Fruit fly (Drosophila melanogaster) whole organism, pupa: ENCODE results near the gene CG4520.
A peak's percentile ranks its signal among the peaks of the same experiment; 100 is the strongest.

Experiments
- CG10348 ChIP-seq: fragments of 200-800 bp; sonication (Bioruptor generic); IDR thresholded peaks from 2 replicates; pipeline ENCODE4 v1.3.6; 2022; ENCODE audit warnings: missing biosample characterization, missing genetic modification characterization
- CG12605 ChIP-seq: fragments of 200-800 bp; sonication (Bioruptor generic); IDR thresholded peaks from 2 replicates; pipeline ENCODE4 v1.3.6; 2022; ENCODE audit warnings: missing biosample characterization, missing genetic modification characterization
- CG13204 ChIP-seq: fragments of 200-800 bp; sonication (Bioruptor generic); optimal IDR thresholded peaks from 2 replicates; lab custom pipeline; 2018; ENCODE audit warnings: missing biosample characterization, mild to moderate bottlenecking, missing genetic modification characterization, moderate library complexity
- CG14655 ChIP-seq: fragments of 200-800 bp; sonication (Bioruptor generic); optimal IDR thresholded peaks from 3 replicates; lab custom pipeline; 2017; ENCODE audit warnings: mild to moderate bottlenecking, missing biosample characterization, missing genetic modification reagents, missing genetic modification characterization
- CG15710 ChIP-seq: fragments of 200-800 bp; sonication (Bioruptor generic); optimal IDR thresholded peaks from 2 replicates; lab custom pipeline; 2018; ENCODE audit warnings: missing biosample characterization, mild to moderate bottlenecking, missing genetic modification characterization, moderate library complexity
- CG17806 ChIP-seq: fragments of 200-800 bp; sonication (Bioruptor generic); optimal IDR thresholded peaks from 2 replicates; lab custom pipeline; 2018; ENCODE audit warnings: missing biosample characterization, mild to moderate bottlenecking, missing genetic modification characterization, moderate library complexity
- CG32121 ChIP-seq: fragments of 200-800 bp; sonication (Bioruptor generic); IDR thresholded peaks from 2 replicates; pipeline ENCODE4 v1.3.6; 2022; ENCODE audit warnings: missing biosample characterization, missing genetic modification characterization
- CG34367 ChIP-seq: fragments of 200-800 bp; sonication (Bioruptor generic); optimal IDR thresholded peaks from 2 replicates; lab custom pipeline; 2018; ENCODE audit warnings: missing biosample characterization, mild to moderate bottlenecking, missing genetic modification characterization
- CG4496 ChIP-seq: fragments of 200-800 bp; sonication (Bioruptor generic); IDR thresholded peaks from 3 replicates; pipeline ENCODE4 v1.3.6; 2022; ENCODE audit warnings: missing biosample characterization, missing genetic modification characterization
- CG8159 ChIP-seq: fragments of 200-800 bp; sonication (Bioruptor generic); optimal IDR thresholded peaks from 3 replicates; lab custom pipeline; 2018; ENCODE audit warnings: missing biosample characterization, mild to moderate bottlenecking, missing genetic modification characterization, moderate library complexity
- CG8301 ChIP-seq: fragments of 200-800 bp; sonication (Bioruptor generic); optimal IDR thresholded peaks from 2 replicates; lab custom pipeline; 2018; ENCODE audit warnings: missing biosample characterization, mild to moderate bottlenecking, missing genetic modification characterization
- CG9948 ChIP-seq: fragments of 200-800 bp; sonication (Bioruptor generic); optimal IDR thresholded peaks from 2 replicates; lab custom pipeline; 2018; ENCODE audit warnings: missing biosample characterization, mild to moderate bottlenecking, missing genetic modification characterization, moderate library complexity
- D1 ChIP-seq: fragments of 200-800 bp; sonication (Bioruptor generic); optimal IDR thresholded peaks from 2 replicates; lab custom pipeline; 2018; ENCODE audit warnings: missing biosample characterization, mild to moderate bottlenecking, missing genetic modification characterization, moderate library complexity
- EcR ChIP-seq: fragments of 200-800 bp; sonication (Bioruptor generic); optimal IDR thresholded peaks from 3 replicates; lab custom pipeline; 2019; ENCODE audit warnings: missing biosample characterization, missing genetic modification characterization, mild to moderate bottlenecking, moderate library complexity, missing genetic modification reagents
- Ets98B ChIP-seq: fragments of 200-800 bp; sonication (Bioruptor generic); IDR thresholded peaks from 2 replicates; pipeline ENCODE4 v1.3.6; 2022; ENCODE audit warnings: missing biosample characterization, missing genetic modification characterization
- Pif1A ChIP-seq: fragments of 200-800 bp; sonication (Bioruptor generic); optimal IDR thresholded peaks from 3 replicates; lab custom pipeline; 2016; ENCODE audit warnings: missing biosample characterization, missing genetic modification characterization
- Pif1B ChIP-seq: fragments of 200-800 bp; sonication (Bioruptor generic); optimal IDR thresholded peaks from 3 replicates; lab custom pipeline; 2016; ENCODE audit warnings: missing biosample characterization, missing genetic modification characterization
- Snoo ChIP-seq: fragments of 200-800 bp; sonication (Bioruptor generic); optimal IDR thresholded peaks from 3 replicates; lab custom pipeline; 2017; ENCODE audit warnings: missing biosample characterization, mild to moderate bottlenecking, missing genetic modification characterization, inconsistent platforms
- fd96Ca ChIP-seq: fragments of 200-800 bp; sonication (Bioruptor generic); IDR thresholded peaks from 3 replicates; pipeline ENCODE4 v1.3.6; 2022; ENCODE audit warnings: missing biosample characterization, missing genetic modification characterization
- gl ChIP-seq: fragments of 200-800 bp; sonication (Bioruptor generic); optimal IDR thresholded peaks from 2 replicates; lab custom pipeline; 2018; ENCODE audit warnings: missing biosample characterization, mild to moderate bottlenecking, missing genetic modification characterization
- rn ChIP-seq: fragments of 200-800 bp; sonication (Bioruptor generic); IDR thresholded peaks from 2 replicates; pipeline ENCODE4 v1.3.6; 2022; ENCODE audit warnings: missing biosample characterization, missing genetic modification characterization

CG4520 gene

dm6 chr3R:15775242-15775641, 30.8 kb downstream of the CG4520 start, which contains the start of gene CG45207:
TSS of gene CG45207 (minus strand) at chr3R:15775342.
- no peak for TF ChIP-seq fd96Ca (GFP tag; lab: Robert Waterston, UW)
- TF ChIP-seq gl (tag; lab: Kevin White, UChicago) = no peak
- TF ChIP-seq CG4496 (GFP tag; lab: Robert Waterston, UW) = no peak
- no peak for TF ChIP-seq CG32121 (GFP tag; lab: Robert Waterston, UW)
- TF ChIP-seq CG10348 (GFP tag; lab: Robert Waterston, UW) = no peak
- no peak for TF ChIP-seq Pif1A (GFP tag; lab: Kevin White, UChicago)
- no peak for TF ChIP-seq Ets98B (GFP tag; lab: Robert Waterston, UW)
- no peak for TF ChIP-seq Snoo (tag; lab: Kevin White, UChicago)
- no peak for TF ChIP-seq CG8159 (tag; lab: Kevin White, UChicago)
- no peak for TF ChIP-seq D1 (tag; lab: Kevin White, UChicago)
- TF ChIP-seq CG14655 = no peak

dm6 chr3R:15779505-15779904, 35.1 kb downstream of the CG4520 start, which contains the start of gene CG5614:
TSS of gene CG5614 (plus strand) at chr3R:15779805.
- TF ChIP-seq Pif1B (no peak), fd96Ca (GFP tag; lab: Robert Waterston, UW) (no peak), Pif1A (GFP tag; lab: Kevin White, UChicago) (no peak), CG14655 (no peak), rn (no peak), gl (tag; lab: Kevin White, UChicago) (no peak), Ets98B (GFP tag; lab: Robert Waterston, UW) (no peak), CG32121 (GFP tag; lab: Robert Waterston, UW) (no peak), CG10348 (GFP tag; lab: Robert Waterston, UW) (no peak)

- no peak for TF ChIP-seq CG15710 (tag; lab: Kevin White, UChicago)
These were observed 39.8 kb downstream of the CG4520 start for dm6 chr3R:15784298-15784697.

dm6 chr3R:15786538-15786937, 42.1 kb downstream of the CG4520 start, which contains the start of gene CG9590:
TSS of gene CG9590 (plus strand) at chr3R:15786703.
- TF ChIP-seq CG9948 (tag; lab: Kevin White, UChicago) = no peak
- TF ChIP-seq CG32121 (GFP tag; lab: Robert Waterston, UW) = no peak
- TF ChIP-seq CG12605 (GFP tag; lab: Robert Waterston, UW) = no peak
- TF ChIP-seq CG8159 (tag; lab: Kevin White, UChicago) = no peak
- no peak for TF ChIP-seq Pif1A (GFP tag; lab: Kevin White, UChicago)
- TF ChIP-seq CG13204 = no peak
- TF ChIP-seq gl (tag; lab: Kevin White, UChicago) = no peak
- no peak for TF ChIP-seq Ets98B (GFP tag; lab: Robert Waterston, UW)
- no peak for TF ChIP-seq EcR
- TF ChIP-seq CG14655 = no peak
- TF ChIP-seq D1 (tag; lab: Kevin White, UChicago) = no peak
- TF ChIP-seq Snoo (tag; lab: Kevin White, UChicago) = no peak
- no peak for TF ChIP-seq Pif1B
- TF ChIP-seq CG10348 (GFP tag; lab: Robert Waterston, UW) = no peak
- no peak for TF ChIP-seq CG17806 (tag; lab: Kevin White, UChicago)
- TF ChIP-seq CG4496 (GFP tag; lab: Robert Waterston, UW) = no peak
- TF ChIP-seq CG34367 = no peak
- TF ChIP-seq CG8301 (tag; lab: Kevin White, UChicago) = no peak

DNA sequence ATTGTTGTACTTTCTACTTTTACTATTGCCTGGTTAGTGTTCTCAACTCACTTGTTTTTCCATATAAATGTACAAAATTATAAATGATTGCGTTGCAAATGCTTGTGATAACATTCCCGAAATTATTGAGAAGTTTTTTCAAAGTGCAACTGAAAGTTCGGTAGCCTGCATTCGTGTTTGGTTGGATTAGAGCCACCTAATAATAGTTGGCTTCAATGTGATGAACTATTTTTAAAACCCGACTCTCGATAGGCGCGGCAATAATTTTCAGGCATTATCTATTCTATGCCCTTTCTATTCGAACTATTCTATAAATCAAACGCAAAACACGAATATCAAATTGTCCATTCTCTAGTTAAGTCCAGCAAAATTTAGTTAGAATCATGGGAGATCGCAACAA, 43.8 kb downstream of the CG4520 start, which contains the start of gene Uros2:
TSS of gene Uros2 (plus strand) at position 301 of the 400 bp plus-strand sequence.
- no peak for TF ChIP-seq D1 (tag; lab: Kevin White, UChicago)
- TF ChIP-seq CG17806 (tag; lab: Kevin White, UChicago) = no peak
- TF ChIP-seq CG13204 = no peak
- TF ChIP-seq, all 21 proteins: peak for 0

DNA sequence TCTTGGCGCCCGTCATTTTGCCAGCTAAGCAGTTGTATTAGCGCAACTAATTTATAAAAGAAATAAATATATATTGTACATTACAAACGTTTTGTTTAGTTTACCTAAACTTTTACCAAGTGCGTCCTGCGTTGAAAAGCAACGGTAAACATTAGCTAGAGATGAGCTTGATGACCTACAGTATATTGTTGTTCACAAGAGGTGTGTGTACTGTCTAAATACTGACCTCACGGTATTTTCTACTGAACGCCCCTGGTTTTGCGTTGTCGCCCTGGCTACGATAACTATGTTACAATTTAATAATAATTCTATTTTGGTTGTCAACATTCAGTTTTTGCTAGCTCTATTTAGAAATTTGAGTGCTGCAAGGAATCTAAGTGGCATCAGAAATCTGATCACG, 48.0 kb downstream of the CG4520 start, which contains the start of gene Acyp2:
TSS of gene Acyp2 (plus strand) at position 262 of the 400 bp plus-strand sequence.
- TF ChIP-seq CG14655 (no peak), CG4496 (GFP tag; lab: Robert Waterston, UW) (no peak), Pif1A (GFP tag; lab: Kevin White, UChicago) (no peak), Ets98B (GFP tag; lab: Robert Waterston, UW) (no peak), CG10348 (GFP tag; lab: Robert Waterston, UW) (no peak), CG15710 (tag; lab: Kevin White, UChicago) (no peak), EcR (no peak), CG8301 (tag; lab: Kevin White, UChicago) (no peak), D1 (tag; lab: Kevin White, UChicago) (no peak), CG13204 (no peak)
- TF ChIP-seq, all 21 proteins: peak for 0

DNA sequence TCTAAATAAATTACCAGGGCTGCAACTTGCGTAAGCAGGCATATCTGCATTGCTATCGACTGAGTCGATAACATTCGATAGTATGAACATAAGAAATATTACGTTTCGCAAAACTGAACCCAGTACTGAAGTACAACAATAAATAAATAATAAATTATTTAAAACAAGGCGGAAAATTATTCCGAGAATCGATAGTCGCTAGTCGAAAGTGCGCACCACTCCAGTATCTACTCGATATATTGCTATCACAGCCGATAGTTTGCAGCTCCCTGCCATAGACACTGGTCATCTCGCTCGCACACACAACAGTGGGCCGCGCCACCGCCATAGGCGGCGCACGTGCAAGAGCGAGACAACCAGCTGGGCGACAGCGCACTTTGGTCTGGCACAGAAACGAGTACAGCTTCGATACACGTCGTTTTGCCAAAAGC, 48.9 kb downstream of the CG4520 start, which contains the start of gene nsl1:
TSS of gene nsl1 (plus strand) at position 411 of the 431 bp plus-strand sequence.
- TF ChIP-seq CG12605 (GFP tag; lab: Robert Waterston, UW) (0 out of 2 replicates have a peak, but pooled peaks have one; percentile 22), rn (0 out of 2 replicates have a peak, but pooled peaks have one; percentile 18), CG8301 (tag; lab: Kevin White, UChicago) (no peak), Snoo (tag; lab: Kevin White, UChicago) (peak; percentile 58), fd96Ca (GFP tag; lab: Robert Waterston, UW) (peak; percentile 39; the same call in 1 of the 3 replicates), gl (tag; lab: Kevin White, UChicago) (peak; percentile 56), Ets98B (GFP tag; lab: Robert Waterston, UW) (peak; percentile 51), D1 (tag; lab: Kevin White, UChicago) (no peak), CG17806 (tag; lab: Kevin White, UChicago) (no peak), CG32121 (GFP tag; lab: Robert Waterston, UW) (no peak), Pif1A (GFP tag; lab: Kevin White, UChicago) (no peak), CG15710 (tag; lab: Kevin White, UChicago) (peak; percentile 31), EcR (no peak), CG9948 (tag; lab: Kevin White, UChicago) (no peak), CG13204 (no peak), CG8159 (tag; lab: Kevin White, UChicago) (peak; percentile 34), Pif1B (peak; percentile 63), CG4496 (GFP tag; lab: Robert Waterston, UW) (peak; percentile 72; the same call in 2 of the 3 replicates), CG34367 (peak; percentile 4), CG14655 (no peak), CG10348 (GFP tag; lab: Robert Waterston, UW) (no peak)
